Worm (Caenorhabditis elegans): ENCODE measurements around the gene tbx-2.

Gene tbx-2

DNA sequence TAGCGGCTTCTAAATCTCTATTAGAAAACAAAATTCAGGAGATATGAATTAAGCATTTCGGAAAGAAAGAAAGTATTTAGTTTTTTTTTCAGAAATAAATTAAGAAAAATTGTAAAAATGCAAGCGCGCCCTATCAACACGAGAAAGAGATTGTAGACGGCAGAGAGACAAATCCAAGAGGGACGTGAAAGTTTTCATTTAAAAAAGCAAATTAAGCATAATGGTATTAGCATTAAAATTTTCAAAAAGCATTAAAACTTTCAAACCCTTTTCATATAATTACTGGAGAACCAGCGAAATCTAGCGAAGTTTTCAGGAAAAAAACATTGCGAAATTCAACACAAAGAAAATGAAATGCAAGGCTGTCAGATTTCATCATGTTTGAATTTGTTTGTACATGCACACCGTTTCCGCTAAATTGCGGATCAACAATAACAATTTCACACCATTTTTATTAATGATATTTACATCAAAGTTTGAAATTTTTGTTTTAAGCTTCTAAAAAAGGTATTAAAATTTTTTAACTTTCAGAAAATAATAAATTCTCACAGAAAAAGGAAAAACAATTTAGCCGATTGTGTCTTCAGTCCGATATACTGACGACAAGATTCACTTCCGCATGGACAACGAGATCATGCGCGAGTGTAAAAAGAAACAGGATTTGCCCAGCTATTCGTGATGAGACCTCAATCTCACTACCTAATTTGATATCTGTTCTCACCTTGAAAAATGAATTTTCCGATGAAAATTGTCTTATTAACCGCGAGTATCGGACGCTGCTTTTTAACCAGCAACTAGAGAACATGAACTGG, 26.9 kb upstream of the tbx-2 start, which contains the start of gene gars-1:
Gene gars-1 (minus strand): TSS at position 808 of the 812 bp plus-strand sequence.
- TF ChIP-seq unc-42 (tag; optimal IDR thresholded peaks at IDR 0.05) (peak; percentile 60), sdc-2 (tag; optimal IDR thresholded peaks at IDR 0.05) (no peak), syd-9 (tag; optimal IDR thresholded peaks at IDR 0.05) (no peak), fax-1 (tag; optimal IDR thresholded peaks at IDR 0.05) (no peak), nfya-1 (tag; optimal IDR thresholded peaks at IDR 0.05) (no peak), tbx-7 (tag; optimal IDR thresholded peaks at IDR 0.05) (no peak), ceh-18 (tag; optimal IDR thresholded peaks at IDR 0.05) (no peak), hlh-30 (tag; optimal IDR thresholded peaks at IDR 0.05; ENCODE audit: insufficient read depth) (no peak), lim-6 (tag; optimal IDR thresholded peaks at IDR 0.05) (no peak), madf-2 (tag; optimal IDR thresholded peaks at IDR 0.05) (no peak), ceh-31 (tag; optimal IDR thresholded peaks at IDR 0.05) (no peak), elt-2 (tag; optimal IDR thresholded peaks at IDR 0.05) (peak; percentile 7), unc-55 (GFP tag; optimal IDR thresholded peaks at IDR 0.05) (peak; percentile 13), ref-2 (tag; optimal IDR thresholded peaks at IDR 0.05) (no peak), dve-1 (tag; optimal IDR thresholded peaks at IDR 0.05) (no peak), che-1 (tag; optimal IDR thresholded peaks at IDR 0.05) (no peak), tbx-2 (tag; optimal IDR thresholded peaks at IDR 0.05) (no peak), ceh-6 (GFP tag; optimal IDR thresholded peaks at IDR 0.05) (no peak), C08G9.2 (tag; optimal IDR thresholded peaks at IDR 0.05) (no peak)

DNA sequence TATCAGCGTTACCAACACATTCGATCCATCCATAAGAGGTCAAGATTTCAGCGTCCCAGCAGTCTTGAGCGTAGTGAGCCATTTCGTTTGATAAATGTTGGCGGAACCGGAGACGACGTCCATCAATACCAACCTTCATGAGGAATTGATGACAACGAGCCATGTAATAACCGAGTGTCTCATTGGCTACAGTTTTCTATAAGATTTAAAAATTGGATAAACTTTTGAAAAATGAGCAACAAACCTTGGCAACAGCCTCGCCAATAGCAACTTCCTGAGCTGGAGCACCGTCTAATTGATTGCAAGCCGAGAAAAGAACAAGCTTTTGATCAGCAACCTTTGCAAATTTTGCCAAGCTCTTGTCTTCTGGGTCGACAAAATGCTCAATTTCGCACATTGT, 24.7 kb upstream of the tbx-2 start:
- TF ChIP-seq hlh-13 (GFP tag; optimal IDR thresholded peaks at IDR 0.05) = no peak
- TF ChIP-seq ttx-3 (tag; optimal IDR thresholded peaks at IDR 0.05) = no peak
- no peak for TF ChIP-seq madf-2 (tag; optimal IDR thresholded peaks at IDR 0.05)
- TF ChIP-seq tbx-7 (tag; optimal IDR thresholded peaks at IDR 0.05) = no peak
- no peak for TF ChIP-seq sdc-2 (tag; optimal IDR thresholded peaks at IDR 0.05)
- no peak for TF ChIP-seq ceh-14 (tag; optimal IDR thresholded peaks at IDR 0.05)
- TF ChIP-seq hlh-30 (tag; optimal IDR thresholded peaks at IDR 0.05; ENCODE audit: insufficient read depth) = no peak
- no peak for TF ChIP-seq K09A11.1 (tag; optimal IDR thresholded peaks at IDR 0.05; ENCODE audit: insufficient read depth)
- no peak for TF ChIP-seq tbx-2 (tag; optimal IDR thresholded peaks at IDR 0.05)
- no peak for TF ChIP-seq ama-1 (optimal IDR thresholded peaks at IDR 0.05)
- TF ChIP-seq K02D7.2 (tag; optimal IDR thresholded peaks at IDR 0.05) = no peak
- no peak for TF ChIP-seq unc-86 (tag; optimal IDR thresholded peaks at IDR 0.05)

DNA sequence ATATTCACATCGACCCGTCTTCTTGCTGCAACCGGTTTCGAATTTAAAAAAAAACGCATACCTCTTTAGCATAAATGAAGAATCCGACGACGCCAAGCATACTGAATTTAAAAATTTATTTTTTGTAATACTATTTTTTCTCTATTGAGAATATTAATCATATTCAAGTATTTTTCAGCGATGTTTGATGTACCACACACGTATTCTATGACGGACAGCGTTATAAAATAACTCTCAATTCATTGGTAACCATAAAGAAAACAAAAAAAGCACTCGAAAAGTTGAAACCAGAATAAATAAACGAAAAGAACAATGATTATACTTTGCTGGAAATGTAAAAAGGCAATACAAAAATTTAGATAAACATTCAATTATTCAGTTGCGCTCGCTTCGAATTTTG, 23.4 kb upstream of the tbx-2 start, which contains the start of gene T10F2.5:
Gene T10F2.5 (minus strand): TSS at position 101 of the 400 bp plus-strand sequence.
- TF ChIP-seq rnt-1 (tag; optimal IDR thresholded peaks at IDR 0.05) = no peak
- TF ChIP-seq ceh-31 (tag; optimal IDR thresholded peaks at IDR 0.05) = no peak
- no peak for TF ChIP-seq nhr-232 (tag; optimal IDR thresholded peaks at IDR 0.05)
- no peak for TF ChIP-seq pat-9 (tag; optimal IDR thresholded peaks at IDR 0.05)

DNA sequence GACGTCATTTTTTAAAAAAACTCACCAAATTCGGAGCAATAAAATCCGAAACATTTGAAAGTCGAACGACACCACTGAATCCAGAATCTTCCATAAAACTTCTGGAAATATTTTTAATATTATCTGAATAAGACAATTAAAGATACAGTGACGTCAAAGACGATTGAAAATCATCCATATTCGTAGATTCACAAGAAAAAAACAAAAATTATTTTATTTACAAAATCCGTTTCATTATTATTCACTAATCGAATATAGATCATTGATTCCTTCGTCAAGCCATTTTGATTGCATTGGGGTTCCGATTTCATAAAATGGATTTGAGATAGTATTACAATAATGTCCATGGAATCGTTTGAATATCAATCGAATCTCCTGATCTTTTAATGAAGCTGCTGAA, 22.6 kb upstream of the tbx-2 start, which contains the start of gene oxy-4:
Gene oxy-4 (minus strand): TSS at position 101 of the 400 bp plus-strand sequence.
- TF ChIP-seq ceh-24 (tag; optimal IDR thresholded peaks at IDR 0.05) (no peak), unc-55 (GFP tag; optimal IDR thresholded peaks at IDR 0.05) (no peak), tbx-2 (tag; optimal IDR thresholded peaks at IDR 0.05) (no peak), hlh-6 (tag; optimal IDR thresholded peaks at IDR 0.05) (no peak)

DNA sequence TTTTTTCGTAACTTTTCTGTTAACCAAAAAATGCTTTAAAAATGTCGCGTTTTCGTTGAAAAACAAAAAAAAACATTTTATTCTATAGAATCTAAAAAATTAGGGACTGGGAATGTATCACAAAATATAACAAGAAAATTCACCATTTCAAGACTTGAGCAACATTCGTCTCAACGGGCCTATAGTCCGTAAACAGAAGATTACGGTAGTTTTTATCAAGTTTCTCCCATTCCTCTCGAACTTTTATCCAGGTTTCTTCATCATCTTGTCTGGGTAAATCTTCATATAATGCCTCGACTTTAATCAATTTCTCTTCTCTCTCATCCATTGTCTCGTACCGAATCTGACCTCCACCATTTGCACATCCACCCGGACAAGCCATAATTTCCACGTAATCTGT, 19.3 kb upstream of the tbx-2 start:
- TF ChIP-seq dve-1 (tag; optimal IDR thresholded peaks at IDR 0.05) (no peak), ceh-14 (tag; optimal IDR thresholded peaks at IDR 0.05) (no peak), hlh-15 (tag; optimal IDR thresholded peaks at IDR 0.05) (no peak), lin-11 (tag; optimal IDR thresholded peaks at IDR 0.05) (no peak), ceh-34 (tag; optimal IDR thresholded peaks at IDR 0.05) (no peak), ceh-19 (GFP tag; optimal IDR thresholded peaks at IDR 0.05) (no peak), hlh-8 (tag; optimal IDR thresholded peaks at IDR 0.05) (no peak), unc-42 (tag; optimal IDR thresholded peaks at IDR 0.05) (no peak), unc-3 (GFP tag; conservative IDR thresholded peaks at IDR 0.05) (no peak), unc-3 (tag; optimal IDR thresholded peaks at IDR 0.05) (no peak), elt-4 (tag; optimal IDR thresholded peaks at IDR 0.05) (no peak), nhr-232 (tag; optimal IDR thresholded peaks at IDR 0.05) (no peak), hlh-30 (tag; optimal IDR thresholded peaks at IDR 0.05; ENCODE audit: insufficient read depth) (no peak), ama-1 (optimal IDR thresholded peaks at IDR 0.05) (no peak)
